Worm (Caenorhabditis elegans): ENCODE data around the gene math-24.
"Not testable (repeated sequence)": the region's sequence is repeated elsewhere in the genome, so short reads cannot be mapped to it uniquely, and the experiment has no call there.

The math-24 gene

DNA sequence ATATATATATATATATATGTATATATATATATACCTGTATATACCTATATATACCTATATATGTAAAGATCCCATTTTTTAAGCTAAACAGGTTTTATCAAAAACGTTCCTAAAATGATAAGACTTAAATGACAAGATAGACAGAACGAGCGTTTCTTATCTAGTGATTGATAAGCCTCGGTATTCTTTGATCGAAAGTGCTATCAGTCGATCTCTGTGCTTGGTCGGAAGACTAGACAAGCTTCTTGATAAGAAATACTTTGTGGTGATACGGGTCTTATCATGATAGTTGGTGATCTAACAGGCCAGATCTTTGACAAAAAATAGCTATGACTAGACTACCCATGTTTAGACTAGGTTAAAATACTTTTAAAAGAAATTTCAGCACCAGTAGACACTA, 48.3 kb upstream of the math-24 start (continued):
- TF ChIP-seq pha-4 (GFP tag; IDR thresholded peaks at IDR 0.05) (no peak), pha-4 (tag; optimal IDR thresholded peaks at IDR 0.05) (no peak)

- no peak for TF ChIP-seq hlh-11 (tag; optimal IDR thresholded peaks at IDR 0.05)
- no peak for TF ChIP-seq zfp-3 (GFP tag; conservative IDR thresholded peaks at IDR 0.05)
- no peak for TF ChIP-seq F37D6.2 (tag; optimal IDR thresholded peaks at IDR 0.05)
- TF ChIP-seq duxl-1 (tag; optimal IDR thresholded peaks at IDR 0.05; ENCODE audit: poor library complexity): no peak
- no peak for TF ChIP-seq T20F7.1 (GFP tag; optimal IDR thresholded peaks at IDR 0.05)
These were observed 47.5 kb upstream of the math-24 start, which contains the start of gene C52E2.2 for ce11 chrII:1852503-1852902. Gene C52E2.2 (plus strand): TSS chrII:1852803.

- TF ChIP-seq nhr-11 (tag; optimal IDR thresholded peaks at IDR 0.05); lir-3 (tag; optimal IDR thresholded peaks at IDR 0.05); dve-1 (tag; optimal IDR thresholded peaks at IDR 0.05; ENCODE audit: insufficient read depth): not testable (repeated sequence)
These were observed 45.9 kb upstream of the math-24 start, which contains the start of gene fbxb-95 for ce11 chrII:1854094-1854493. Gene fbxb-95 (plus strand): TSS chrII:1854394.

DNA sequence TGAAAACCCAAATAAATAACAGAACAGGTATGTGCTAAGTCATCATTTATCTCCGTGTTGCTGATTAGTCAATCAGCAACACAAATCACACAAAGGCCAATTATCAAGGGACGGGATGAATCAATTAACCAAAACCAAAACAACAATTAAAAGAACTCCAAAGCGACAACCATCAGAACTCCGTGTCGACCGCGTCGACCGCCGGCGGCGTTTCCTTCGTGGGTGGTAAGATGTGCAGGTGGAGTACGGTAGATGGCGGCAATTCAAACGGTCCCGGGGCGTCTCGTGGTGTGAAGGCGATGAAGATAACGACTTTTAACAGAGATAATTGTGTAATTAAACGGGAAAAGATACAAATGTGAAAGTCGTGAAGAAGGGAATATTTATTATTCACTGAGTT, 44.6 kb upstream of the math-24 start:
- TF ChIP-seq tra-1 (GFP tag; IDR thresholded peaks at IDR 0.05): peak; percentile 99
- 0 out of 2 replicates have a peak, but pooled peaks have one; percentile 12 for TF ChIP-seq set-16 (GFP tag; IDR thresholded peaks at IDR 0.05)

DNA sequence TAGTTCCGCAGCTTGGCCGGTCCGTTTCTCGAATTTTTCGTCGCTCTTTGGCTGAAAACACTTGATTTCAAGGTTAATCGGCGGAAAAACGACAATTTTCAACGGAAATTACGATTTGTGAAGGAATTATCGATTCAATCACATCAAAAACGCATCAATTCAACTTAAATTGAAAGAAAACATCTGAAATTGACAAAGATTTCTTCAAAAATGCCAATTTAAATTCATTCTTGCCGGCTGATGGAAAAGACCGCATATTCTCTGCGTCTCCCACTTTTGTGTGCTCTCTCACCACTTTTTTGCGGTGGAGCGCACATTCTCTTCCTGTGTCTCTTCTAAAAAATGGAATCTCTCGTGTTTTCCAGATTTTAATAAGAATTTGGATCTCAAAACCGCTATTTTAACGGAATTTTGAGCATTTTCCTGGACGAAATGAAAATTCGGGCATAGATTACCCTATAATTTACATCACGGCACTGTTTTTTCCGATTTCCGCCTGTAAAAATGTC, 38.7 kb upstream of the math-24 start, which contains the start of gene C16C4.18:
TSS of gene C16C4.18 (minus strand) at position 51 of the 509 bp plus-strand sequence.
- not testable (repeated sequence) for TF ChIP-seq nhr-237 (tag; optimal IDR thresholded peaks at IDR 0.05); nhr-11 (tag; optimal IDR thresholded peaks at IDR 0.05); Y5F2A.4 (GFP tag; optimal IDR thresholded peaks at IDR 0.05)

ce11 chrII:1862334-1862733, 37.7 kb upstream of the math-24 start, which contains the start of gene fbxb-98:
Gene fbxb-98 (plus strand): TSS chrII:1862634.
- TF ChIP-seq egl-43 (GFP tag; IDR thresholded peaks at IDR 0.05); mdl-1 (tag; optimal IDR thresholded peaks at IDR 0.05); mdt-29 (GFP tag; IDR thresholded peaks at IDR 0.05): not testable (repeated sequence)

DNA sequence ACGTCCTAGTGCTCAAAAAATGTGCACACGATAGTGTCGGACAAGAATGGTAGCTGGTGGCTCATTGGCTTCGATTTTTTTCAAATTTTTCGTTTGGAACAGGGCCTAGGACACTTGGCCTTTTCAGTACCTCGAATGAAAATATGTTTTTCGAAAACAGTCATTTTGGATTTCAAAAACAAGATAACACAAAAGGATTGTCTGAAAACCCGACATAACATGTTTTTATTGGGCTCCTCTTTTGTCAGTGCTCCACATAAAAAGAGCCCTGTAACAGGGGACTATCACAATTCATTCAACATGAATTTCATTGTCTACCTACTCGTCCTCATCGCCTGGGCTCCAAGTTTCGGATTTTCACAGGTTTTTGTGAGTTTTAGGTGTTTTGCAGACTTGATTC, 35.8 kb upstream of the math-24 start, which contains the start of gene C16C4.17:
TSS of gene C16C4.17 (plus strand) at position 301 of the 400 bp plus-strand sequence.
- TF ChIP-seq nhr-76 (tag; optimal IDR thresholded peaks at IDR 0.05): no peak

DNA sequence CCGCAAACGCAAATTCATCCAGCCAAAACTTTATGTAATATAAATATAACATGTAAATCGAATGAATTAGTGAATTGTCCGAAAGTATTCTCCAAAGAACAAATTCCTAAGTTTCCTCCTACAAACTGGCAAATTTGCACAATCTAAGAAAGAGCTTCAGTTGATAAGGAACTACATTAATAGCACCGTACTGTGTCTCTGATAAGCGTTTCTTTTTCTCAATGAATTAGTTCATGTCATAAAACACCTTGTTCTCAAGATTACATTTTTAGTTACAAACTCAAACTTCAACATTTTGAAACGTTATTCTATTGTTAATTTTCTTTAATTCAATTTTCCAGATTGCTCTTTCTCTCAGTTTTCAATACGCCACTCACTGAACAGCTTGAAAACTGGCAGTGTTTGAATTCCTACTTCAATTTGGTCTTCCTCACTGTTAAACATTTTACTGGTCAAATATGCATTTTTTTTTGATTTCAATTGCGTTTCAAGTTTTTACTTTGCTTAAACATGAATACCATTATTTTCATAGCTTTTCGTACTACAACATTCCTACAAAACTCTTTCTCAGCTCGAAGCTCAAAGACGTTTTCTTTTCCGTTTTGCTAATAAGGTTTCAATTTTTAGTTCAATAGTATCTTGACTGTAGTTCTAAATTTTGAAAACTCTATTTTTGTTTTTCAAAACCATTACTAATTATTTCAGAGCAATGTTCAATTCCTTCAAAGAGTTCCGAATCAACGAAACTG, 34.2 kb upstream of the math-24 start, which contains the start of gene math-15:
TSS of gene math-15 (plus strand) at position 699 of the 749 bp plus-strand sequence.
- no peak for TF ChIP-seq daf-12 (tag; optimal IDR thresholded peaks at IDR 0.05)
- TF ChIP-seq nhr-28 (tag; optimal IDR thresholded peaks at IDR 0.05): peak; percentile 53
- TF ChIP-seq pqm-1 (tag; optimal IDR thresholded peaks at IDR 0.05): peak; percentile 72

DNA sequence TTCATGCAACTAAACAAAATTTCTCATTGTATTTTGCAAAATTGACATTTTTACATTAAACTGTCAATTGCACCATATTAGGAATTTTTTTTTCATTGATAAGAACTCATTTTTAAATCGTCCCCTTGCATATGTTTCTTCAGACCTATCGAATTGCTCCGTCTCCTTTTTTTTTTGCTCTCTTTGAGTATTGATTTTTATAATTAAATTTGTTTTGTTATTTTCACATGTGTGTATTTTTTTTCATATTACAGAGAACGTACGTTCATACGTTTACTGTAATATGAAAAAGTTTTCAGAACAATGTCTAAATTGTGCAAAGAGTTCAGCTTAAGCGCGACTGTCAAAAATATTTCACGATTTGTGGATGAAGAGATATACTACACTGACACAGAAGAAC, 30.9 kb upstream of the math-24 start, which contains the start of gene math-14:
TSS of gene math-14 (plus strand) at position 301 of the 400 bp plus-strand sequence.
- TF ChIP-seq cey-2 (tag; optimal IDR thresholded peaks at IDR 0.05; ENCODE audit: borderline replicate concordance, insufficient read depth): no peak
- no peak for TF ChIP-seq daf-16 (GFP tag; optimal IDR thresholded peaks at IDR 0.05)
- peak; percentile 24 for TF ChIP-seq daf-16 (tag; optimal IDR thresholded peaks at IDR 0.05)

Measured in whole organism, L4 larva.